Fruit fly (Drosophila melanogaster): Measurements from ENCODE around the gene Hmgcl.

The Hmgcl gene

dm6 chr2L:6960165-6960564 is at the start of gene Hmgcl, which contains the start of gene Atac1:
Gene Hmgcl, plus strand, starts transcription at chr2L:6960377.
Gene Atac1, minus strand, starts transcription at chr2L:6960328.
- peak; percentile 46; the same call in 1 of the 2 replicates for TF ChIP-seq unc-4 (GFP tag; IDR thresholded peaks at IDR 0.05; ENCODE audit: partially characterized antibody)
- peak; percentile 92 for TF ChIP-seq CG13775 (GFP tag; optimal IDR thresholded peaks at IDR 0.05)
- peak in 1 of 2 experiments; percentile 87 for TF ChIP-seq Pdp1 (GFP tag; optimal IDR thresholded peaks at IDR 0.05)
- TF ChIP-seq row (GFP tag; IDR thresholded peaks at IDR 0.05): peak; percentile 9; the same call in 1 of the 3 replicates
- 0 out of 2 replicates have a peak, but pooled peaks have one; percentile 16 for TF ChIP-seq Scr (GFP tag; IDR thresholded peaks at IDR 0.05; ENCODE audit: partially characterized antibody)
- no peak for TF ChIP-seq Xrp1 (GFP tag; IDR thresholded peaks at IDR 0.05)
- TF ChIP-seq CG14860 (GFP tag; IDR thresholded peaks at IDR 0.05; ENCODE audit: partially characterized antibody): no peak
- 0 out of 4 replicates have a peak, but pooled peaks have one; percentile 36 for TF ChIP-seq chinmo (GFP tag; IDR thresholded peaks at IDR 0.05; ENCODE audit: partially characterized antibody)
- TF ChIP-seq CG8765 (GFP tag; IDR thresholded peaks at IDR 0.05): no peak
- no peak for TF ChIP-seq B-H1 (GFP tag; IDR thresholded peaks at IDR 0.05)
- no peak for TF ChIP-seq wek (GFP tag; optimal IDR thresholded peaks at IDR 0.05)
- TF ChIP-seq CG4424 (GFP tag; optimal IDR thresholded peaks at IDR 0.05): no peak
- no peak for TF ChIP-seq tna (GFP tag; IDR thresholded peaks at IDR 0.05; ENCODE audit: partially characterized antibody)
- TF ChIP-seq dmrt11E (tag; optimal IDR thresholded peaks at IDR 0.05): no peak
- no peak for TF ChIP-seq crol (GFP tag; IDR thresholded peaks at IDR 0.05)
- peak; percentile 5 for TF ChIP-seq sens (GFP tag)
- TF ChIP-seq CG2875 (GFP tag; optimal IDR thresholded peaks at IDR 0.05): no peak
- TF ChIP-seq HHEX (GFP tag; optimal IDR thresholded peaks at IDR 0.05): no peak
- peak; percentile 3 for TF ChIP-seq YL-1 (GFP tag; optimal IDR thresholded peaks at IDR 0.05)
- TF ChIP-seq HmgZ (tag; optimal IDR thresholded peaks at IDR 0.05): no peak
- TF ChIP-seq CHES-1-like (GFP tag; optimal IDR thresholded peaks at IDR 0.05): no peak
- peak; percentile 35 for TF ChIP-seq BEAF-32 (GFP tag; optimal IDR thresholded peaks at IDR 0.05)
- TF ChIP-seq oc (tag; optimal IDR thresholded peaks at IDR 0.05): no peak
- TF ChIP-seq CG3281 (GFP tag; optimal IDR thresholded peaks at IDR 0.05): no peak
- TF ChIP-seq crp (GFP tag; optimal IDR thresholded peaks at IDR 0.05): peak in 1 of 2 experiments; percentile 78
- TF ChIP-seq ATbp (GFP tag; optimal IDR thresholded peaks at IDR 0.05): no peak
- no peak for TF ChIP-seq CG12071 (GFP tag; optimal IDR thresholded peaks at IDR 0.05)
- TF ChIP-seq CG10274 (GFP tag; optimal IDR thresholded peaks at IDR 0.05): no peak
- TF ChIP-seq pzg (GFP tag; optimal IDR thresholded peaks at IDR 0.05): peak; percentile 19
- TF ChIP-seq Doc3 (GFP tag; IDR thresholded peaks at IDR 0.05; ENCODE audit: partially characterized antibody): 0 out of 3 replicates have a peak, but pooled peaks have one; percentile 18
- no peak for TF ChIP-seq CG7372 (GFP tag; IDR thresholded peaks at IDR 0.05)
- TF ChIP-seq Dref (GFP tag; IDR thresholded peaks at IDR 0.05): peak; percentile 65
- TF ChIP-seq zf30C (GFP tag; optimal IDR thresholded peaks at IDR 0.05): no peak
- TF ChIP-seq CG3407 (GFP tag; optimal IDR thresholded peaks at IDR 0.05): no peak
- TF ChIP-seq CG3726 (GFP tag; IDR thresholded peaks at IDR 0.05): no peak
- no peak for TF ChIP-seq CG11456 (GFP tag; IDR thresholded peaks at IDR 0.05)
- peak; percentile 18; the same call in 1 of the 3 replicates for TF ChIP-seq HLH4C (GFP tag; IDR thresholded peaks at IDR 0.05; ENCODE audit: partially characterized antibody)
- TF ChIP-seq amos (GFP tag; IDR thresholded peaks at IDR 0.05; ENCODE audit: partially characterized antibody): peak; percentile 6; the same call in 1 of the 2 replicates
- no peak for TF ChIP-seq luna (GFP tag; optimal IDR thresholded peaks at IDR 0.05)
- no peak for TF ChIP-seq CTCF (GFP tag; optimal IDR thresholded peaks at IDR 0.05)
- TF ChIP-seq Poxn (GFP tag; IDR thresholded peaks at IDR 0.05): no peak
- TF ChIP-seq Sry-δ (GFP tag; optimal IDR thresholded peaks at IDR 0.05): peak; percentile 76
- peak; percentile 14 for TF ChIP-seq CG2116 (GFP tag; optimal IDR thresholded peaks at IDR 0.05)
- no peak for TF ChIP-seq CG10462 (GFP tag; optimal IDR thresholded peaks at IDR 0.05)
- TF ChIP-seq CG8290 (GFP tag; optimal IDR thresholded peaks at IDR 0.05): peak; percentile 63
- TF ChIP-seq CG8290 (tag; optimal IDR thresholded peaks at IDR 0.05): no peak
- no peak for TF ChIP-seq CG10543 (GFP tag; optimal IDR thresholded peaks at IDR 0.05)
- TF ChIP-seq Dll (GFP tag; IDR thresholded peaks at IDR 0.05; ENCODE audit: partially characterized antibody): peak; percentile 68
- peak; percentile 53 for TF ChIP-seq CG13287 (GFP tag; IDR thresholded peaks at IDR 0.05; ENCODE audit: partially characterized antibody)
- TF ChIP-seq knrl (GFP tag; IDR thresholded peaks at IDR 0.05; ENCODE audit: partially characterized antibody): no peak
